Worm (Caenorhabditis elegans) whole organism, young adult: ENCODE measurements around the gene F43G6.17.

ENCODE experiments used
- C17E4.6 ChIP-seq: fragments of 200-800 bp; sonication (Bioruptor generic); IDR thresholded peaks from 2 replicates; pipeline ENCODE4 v1.3.6; 2022; ENCODE audit warnings: missing genetic modification reagents, missing genetic modification characterization, missing compliant biosample characterization
- F10E7.11 ChIP-seq: sonication (generic microtip); optimal IDR thresholded peaks from 2 replicates; lab custom pipeline; 2017; ENCODE audit warnings: mild to moderate bottlenecking, missing genetic modification characterization, moderate library complexity, missing compliant biosample characterization
- F23B12.7 ChIP-seq: sonication (generic microtip); optimal IDR thresholded peaks from 2 replicates; lab custom pipeline; 2017; ENCODE audit warnings: missing genetic modification characterization, mild to moderate bottlenecking, missing compliant biosample characterization, antibody characterized with exemption, moderate library complexity; ENCODE audit not compliant: insufficient read depth
- F49E8.2 ChIP-seq: sonication (generic microtip); optimal IDR thresholded peaks from 3 replicates; lab custom pipeline; 2017; ENCODE audit warnings: missing genetic modification characterization, mild to moderate bottlenecking, missing compliant biosample characterization, antibody characterized with exemption, moderate library complexity; ENCODE audit not compliant: insufficient read depth
- F57A8.1 ChIP-seq: fragments of 200-800 bp; sonication (Bioruptor generic); optimal IDR thresholded peaks from 2 replicates; lab custom pipeline; 2018; ENCODE audit warnings: mild to moderate bottlenecking, missing genetic modification characterization, moderate library complexity, missing compliant biosample characterization
- K11D2.4 ChIP-seq: fragments of 200-800 bp; sonication (Bioruptor generic); IDR thresholded peaks from 2 replicates; pipeline ENCODE4 v1.3.6; 2022; ENCODE audit warnings: missing genetic modification reagents, missing genetic modification characterization, missing compliant biosample characterization
- K12H6.12 ChIP-seq: fragments of 200-800 bp; sonication (Bioruptor generic); optimal IDR thresholded peaks from 2 replicates; lab custom pipeline; 2018; ENCODE audit warnings: mild to moderate bottlenecking, missing genetic modification characterization, missing compliant biosample characterization
- Y53G8AR.9 ChIP-seq: fragments of 200-800 bp; sonication (Bioruptor generic); conservative IDR thresholded peaks from 2 replicates; pipeline ENCODE4 v1.3.6; 2022; ENCODE audit warnings: missing genetic modification reagents, missing genetic modification characterization, missing compliant biosample characterization
- Y95B8A.8 ChIP-seq: fragments of 200-800 bp; sonication (Bioruptor generic); IDR thresholded peaks from 2 replicates; pipeline ENCODE4 v1.3.6; 2022; ENCODE audit warnings: missing genetic modification reagents, missing genetic modification characterization, missing compliant biosample characterization
- ZK185.1 ChIP-seq: sonication (generic microtip); optimal IDR thresholded peaks from 2 replicates; lab custom pipeline; 2016; ENCODE audit warnings: mild to moderate bottlenecking, missing genetic modification characterization, missing compliant biosample characterization; ENCODE audit not compliant: poor library complexity, severe bottlenecking
- akir-1 ChIP-seq: fragments of 200-800 bp; sonication (Bioruptor generic); optimal IDR thresholded peaks from 2 replicates; lab custom pipeline; 2018; ENCODE audit warnings: mild to moderate bottlenecking, missing genetic modification characterization, moderate library complexity, missing compliant biosample characterization
- bed-2 ChIP-seq: fragments of 200-800 bp; sonication (Bioruptor generic); IDR thresholded peaks from 2 replicates; pipeline ENCODE4 v1.3.6; 2022; ENCODE audit warnings: missing genetic modification reagents, missing genetic modification characterization, missing compliant biosample characterization
- ccch-3 ChIP-seq: fragments of 200-800 bp; sonication (Bioruptor generic); optimal IDR thresholded peaks from 2 replicates; lab custom pipeline; 2018; ENCODE audit warnings: mild to moderate bottlenecking, missing genetic modification characterization, missing compliant biosample characterization
- cebp-1 ChIP-seq, 2 experiments: fragments of 200-800 bp in 1 of 2; sonication (Bioruptor generic) in 1 of 2; sonication (generic microtip) in 1 of 2; IDR thresholded peaks in 1 of 2; optimal IDR thresholded peaks in 1 of 2; 2 replicates each; pipeline versions ENCODE4 v1.3.6 to Lab custom; 2017 to 2022; ENCODE audit warnings: missing compliant biosample characterization in 2 of 2, missing genetic modification characterization in 2 of 2, mild to moderate bottlenecking in 1 of 2, missing genetic modification reagents in 1 of 2, moderate library complexity in 1 of 2
- cebp-2 ChIP-seq: fragments of 200-800 bp; sonication (Bioruptor generic); IDR thresholded peaks from 2 replicates; pipeline ENCODE4 v1.3.6; 2022; ENCODE audit warnings: missing genetic modification characterization, missing compliant biosample characterization
- ceh-58 ChIP-seq: fragments of 200-800 bp; sonication (Bioruptor generic); IDR thresholded peaks from 2 replicates; pipeline ENCODE4 v1.3.6; 2022; ENCODE audit warnings: missing genetic modification characterization, missing compliant biosample characterization
- dpl-1 ChIP-seq: fragments of 150-350 bp; optimal IDR thresholded peaks from 2 replicates; lab custom pipeline; 2014; ENCODE audit warnings: missing biosample characterization, missing genetic modification reagents, missing genetic modification characterization
- efl-1 ChIP-seq: fragments of 150-350 bp; optimal IDR thresholded peaks from 2 replicates; lab custom pipeline; 2014; ENCODE audit warnings: missing biosample characterization, missing genetic modification reagents, missing genetic modification characterization
- egl-18 ChIP-seq: fragments of 200-800 bp; sonication (Bioruptor generic); IDR thresholded peaks from 2 replicates; pipeline ENCODE4 v1.3.6; 2022; ENCODE audit warnings: missing genetic modification reagents, missing genetic modification characterization, missing compliant biosample characterization
- egl-44 ChIP-seq: fragments of 200-800 bp; sonication (Bioruptor generic); IDR thresholded peaks from 2 replicates; pipeline ENCODE4 v1.3.6; 2022; ENCODE audit warnings: missing genetic modification reagents, missing genetic modification characterization, missing compliant biosample characterization
- ekl-4 ChIP-seq: fragments of 200-800 bp; sonication (Bioruptor generic); IDR thresholded peaks from 2 replicates; pipeline ENCODE4 v1.3.6; 2022; ENCODE audit warnings: missing genetic modification reagents, missing genetic modification characterization, missing compliant biosample characterization
- ets-4 ChIP-seq: fragments of 200-800 bp; sonication (Bioruptor generic); optimal IDR thresholded peaks from 2 replicates; lab custom pipeline; 2018; ENCODE audit warnings: mild to moderate bottlenecking, missing genetic modification characterization, missing compliant biosample characterization
- hlh-12 ChIP-seq: sonication (generic microtip); optimal IDR thresholded peaks from 2 replicates; lab custom pipeline; 2016; ENCODE audit warnings: missing genetic modification characterization, missing compliant biosample characterization
- hlh-26 ChIP-seq: fragments of 200-800 bp; sonication (Bioruptor generic); conservative IDR thresholded peaks from 2 replicates; pipeline ENCODE4 v1.3.6; 2022; ENCODE audit warnings: missing genetic modification reagents, missing genetic modification characterization, missing compliant biosample characterization
- hsf-1 ChIP-seq: fragments of 200-800 bp; sonication (Bioruptor generic); IDR thresholded peaks from 2 replicates; pipeline ENCODE4 v1.3.6; 2022; ENCODE audit warnings: missing genetic modification reagents, missing genetic modification characterization, missing compliant biosample characterization
- lin-35 ChIP-seq, 3 experiments: fragments of 150-350 bp in 2 of 3; sonication (generic microtip) in 1 of 3; optimal IDR thresholded peaks; 2 replicates each; lab custom pipeline; 2014 to 2018; ENCODE audit warnings: missing biosample characterization in 3 of 3, missing genetic modification characterization in 3 of 3, missing genetic modification reagents in 3 of 3
- lir-1 ChIP-seq: fragments of 200-800 bp; sonication (Bioruptor generic); conservative IDR thresholded peaks from 2 replicates; pipeline ENCODE4 v1.3.6; 2022; ENCODE audit warnings: missing genetic modification reagents, missing genetic modification characterization, missing compliant biosample characterization
- lsy-27 ChIP-seq: sonication (generic microtip); optimal IDR thresholded peaks from 2 replicates; lab custom pipeline; 2017; ENCODE audit warnings: missing genetic modification characterization, mild to moderate bottlenecking, missing compliant biosample characterization, antibody characterized with exemption, missing genotype, borderline replicate concordance; ENCODE audit not compliant: insufficient read depth
- nfya-1 ChIP-seq: sonication (generic microtip); optimal IDR thresholded peaks from 2 replicates; lab custom pipeline; 2017; ENCODE audit warnings: antibody characterized with exemption, missing compliant biosample characterization, missing genetic modification characterization, borderline replicate concordance; ENCODE audit not compliant: insufficient read depth
- nhr-27 ChIP-seq: fragments of 200-800 bp; sonication (Bioruptor generic); optimal IDR thresholded peaks from 2 replicates; lab custom pipeline; 2018; ENCODE audit warnings: mild to moderate bottlenecking, missing genetic modification characterization, moderate library complexity, missing compliant biosample characterization
- rcor-1 ChIP-seq: fragments of 200-800 bp; sonication (Bioruptor generic); IDR thresholded peaks from 2 replicates; pipeline ENCODE4 v1.3.6; 2022; ENCODE audit warnings: missing genetic modification reagents, missing genetic modification characterization, missing compliant biosample characterization
- rec-8 ChIP-seq, 2 experiments: sonication (generic microtip); optimal IDR thresholded peaks; 2 replicates each; lab custom pipeline; 2016; ENCODE audit warnings: mild to moderate bottlenecking in 2 of 2, missing genetic modification characterization in 2 of 2, missing genetic modification reagents in 2 of 2, missing genotype in 2 of 2, missing biosample characterization in 1 of 2, missing compliant biosample characterization in 1 of 2, moderate library complexity in 1 of 2
- rpc-1 ChIP-seq, 2 experiments: fragments of 150-350 bp in 1 of 2; sonication (generic microtip) in 1 of 2; optimal IDR thresholded peaks; 2 replicates each; lab custom pipeline; 2014 to 2018; ENCODE audit warnings: missing biosample characterization in 1 of 2, missing genetic modification characterization in 1 of 2, missing genetic modification reagents in 1 of 2, missing genotype in 1 of 2
- sdz-38 ChIP-seq: sonication (generic microtip); optimal IDR thresholded peaks from 2 replicates; lab custom pipeline; 2016; ENCODE audit warnings: missing genotype, missing genetic modification characterization, missing compliant biosample characterization
- sea-2 ChIP-seq: fragments of 200-800 bp; sonication (Bioruptor generic); IDR thresholded peaks from 2 replicates; pipeline ENCODE4 v1.3.6; 2022; ENCODE audit warnings: missing genetic modification characterization, missing compliant biosample characterization
- snpc-1.1 ChIP-seq: sonication (generic microtip); optimal IDR thresholded peaks from 2 replicates; lab custom pipeline; 2017; ENCODE audit warnings: missing genetic modification characterization, mild to moderate bottlenecking, missing compliant biosample characterization, antibody characterized with exemption, moderate library complexity, missing genotype, missing genetic modification reagents; ENCODE audit not compliant: insufficient read depth
- snpc-1.3 ChIP-seq: sonication (generic microtip); optimal IDR thresholded peaks from 2 replicates; lab custom pipeline; 2017; ENCODE audit warnings: missing genetic modification characterization, mild to moderate bottlenecking, missing compliant biosample characterization, antibody characterized with exemption, moderate library complexity, missing genotype, missing genetic modification reagents; ENCODE audit not compliant: insufficient read depth
- snpc-3.4 ChIP-seq: sonication (generic microtip); optimal IDR thresholded peaks from 2 replicates; lab custom pipeline; 2017; ENCODE audit warnings: missing genetic modification characterization, mild to moderate bottlenecking, missing compliant biosample characterization, antibody characterized with exemption, moderate library complexity, missing genotype, missing genetic modification reagents
- snpc-4 ChIP-seq, 5 experiments: fragments of 150-350 bp in 1 of 5; sonication (generic microtip) in 4 of 5; optimal IDR thresholded peaks; 2 replicates each; lab custom pipeline; 2014 to 2018; ENCODE audit warnings: missing genetic modification characterization in 5 of 5, missing biosample characterization in 3 of 5, antibody characterized with exemption in 2 of 5, mild to moderate bottlenecking in 2 of 5, missing compliant biosample characterization in 2 of 5, missing genotype in 2 of 5, moderate library complexity in 2 of 5, missing genetic modification reagents in 1 of 5
- somi-1 ChIP-seq: fragments of 200-800 bp; sonication (Bioruptor generic); optimal IDR thresholded peaks from 2 replicates; lab custom pipeline; 2018; ENCODE audit warnings: mild to moderate bottlenecking, missing genetic modification characterization, missing compliant biosample characterization
- sptf-2 ChIP-seq: fragments of 200-800 bp; sonication (Bioruptor generic); optimal IDR thresholded peaks from 2 replicates; lab custom pipeline; 2018; ENCODE audit warnings: mild to moderate bottlenecking, missing genetic modification characterization, missing compliant biosample characterization
- tbp1 ChIP-seq: fragments of 200-800 bp; sonication (Bioruptor generic); optimal IDR thresholded peaks from 2 replicates; lab custom pipeline; 2018; ENCODE audit warnings: mild to moderate bottlenecking, missing genetic modification characterization, missing compliant biosample characterization
- tlf-1 ChIP-seq: fragments of 200-800 bp; sonication (Bioruptor generic); optimal IDR thresholded peaks from 2 replicates; lab custom pipeline; 2018; ENCODE audit warnings: mild to moderate bottlenecking, missing genetic modification characterization, missing compliant biosample characterization
- ztf-18 ChIP-seq: sonication (generic microtip); optimal IDR thresholded peaks from 2 replicates; lab custom pipeline; 2016; ENCODE audit warnings: missing genotype, mild to moderate bottlenecking, missing genetic modification characterization, missing compliant biosample characterization
- ztf-6 ChIP-seq: fragments of 200-800 bp; sonication (Bioruptor generic); IDR thresholded peaks from 2 replicates; pipeline ENCODE4 v1.3.6; 2022; ENCODE audit warnings: missing genetic modification reagents, missing genetic modification characterization, missing compliant biosample characterization

Gene F43G6.17

DNA sequence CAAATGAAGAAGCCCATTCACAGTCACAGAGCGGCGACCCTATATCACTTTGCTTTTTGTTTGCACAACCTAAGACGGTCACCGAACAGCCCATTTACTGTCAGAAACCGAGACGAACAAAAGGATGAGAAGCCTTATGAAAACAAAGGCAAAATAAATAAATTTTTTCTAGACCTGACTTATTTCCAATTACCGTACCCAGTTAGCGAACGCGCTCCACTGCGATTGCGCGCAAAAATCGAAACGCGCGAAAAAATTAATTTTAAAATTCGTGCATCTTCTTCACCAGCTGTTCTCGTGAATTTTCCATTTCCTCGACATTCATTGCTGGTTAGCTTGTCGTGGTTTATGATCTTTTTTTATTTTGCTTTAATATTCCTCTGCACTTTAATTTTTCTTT is 20.1 kb upstream of the F43G6.17 start, which contains the start of gene F43G6.16 (continued):
- TF ChIP-seq F49E8.2 (tag; lab: Kevin White, UChicago) (peak; percentile 95), egl-44 (GFP tag; lab: Robert Waterston, UW) (no peak), nhr-27 (tag; lab: Kevin White, UChicago) (no peak), ekl-4 (GFP tag; lab: Robert Waterston, UW) (peak; percentile 63), ccch-3 (GFP tag; lab: Kevin White, UChicago) (no peak), C17E4.6 (peak; percentile 64; the same call in 1 of the 2 replicates), K12H6.12 (tag; lab: Kevin White, UChicago) (no peak), snpc-1.3 (tag; lab: Kevin White, UChicago) (peak; percentile 64), lin-35 (GFP tag; optimal IDR thresholded peaks at IDR 0.05; lab: Kevin White, UChicago) (peak; percentile 54 to 90 (median 58)), K11D2.4 (GFP tag; lab: Robert Waterston, UW) (no peak), lir-1 (peak; percentile 77), egl-18 (no peak), Y95B8A.8 (peak; percentile 86), rcor-1 (peak; percentile 82), somi-1 (no peak), hsf-1 (GFP tag; lab: Robert Waterston, UW) (peak; percentile 86), F10E7.11 (no peak), F23B12.7 (tag; lab: Kevin White, UChicago) (peak; percentile 74), tbp1 (peak; percentile 53), hlh-12 (tag; lab: Kevin White, UChicago) (no peak), rpc-1 (optimal IDR thresholded peaks at IDR 0.05; lab: Kevin White, UChicago) (no peak), rpc-1 (tag; optimal IDR thresholded peaks at IDR 0.05; lab: Kevin White, UChicago) (peak; percentile 12), dpl-1 (peak; percentile 97), F57A8.1 (GFP tag; lab: Kevin White, UChicago) (no peak), lsy-27 (tag; lab: Kevin White, UChicago) (no peak), cebp-2 (GFP tag; lab: Robert Waterston, UW) (no peak), ZK185.1 (tag; lab: Kevin White, UChicago) (no peak), snpc-4 (GFP tag; optimal IDR thresholded peaks at IDR 0.05; lab: Kevin White, UChicago) (peak; percentile 28), snpc-4 (tag; optimal IDR thresholded peaks at IDR 0.05; lab: Kevin White, UChicago) (peak; percentile 21 to 63 (median 40)), bed-2 (no peak), snpc-1.1 (peak; percentile 33), akir-1 (GFP tag; lab: Kevin White, UChicago) (no peak), snpc-3.4 (peak; percentile 92), ceh-58 (no peak), cebp-1 (GFP tag; IDR thresholded peaks at IDR 0.05; lab: Robert Waterston, UW) (no peak), cebp-1 (tag; optimal IDR thresholded peaks at IDR 0.05; lab: Kevin White, UChicago) (no peak), efl-1 (GFP tag; lab: Kevin White, UChicago) (peak; percentile 98), ztf-6 (GFP tag; lab: Robert Waterston, UW) (no peak), ztf-18 (tag; lab: Kevin White, UChicago) (peak; percentile 53), hlh-26 (GFP tag; lab: Robert Waterston, UW) (no peak), sea-2 (no peak), sdz-38 (no peak), nfya-1 (tag; lab: Kevin White, UChicago) (no peak), tlf-1 (peak; percentile 70), rec-8 (tag; optimal IDR thresholded peaks at IDR 0.05; lab: Kevin White, UChicago) (no peak), Y53G8AR.9 (GFP tag; lab: Robert Waterston, UW) (peak; percentile 92), ets-4 (GFP tag; lab: Kevin White, UChicago) (no peak), sptf-2 (GFP tag; lab: Kevin White, UChicago) (no peak)
